Worm (Caenorhabditis elegans) whole organism, mixed stage, embryonic: Measurements from ENCODE around the gene pqn-22.

Experiments
- M03D4.4 ChIP-seq: sonication (generic microtip); optimal IDR thresholded peaks from 2 replicates; lab custom pipeline; 2017; ENCODE audit warnings: mild to moderate bottlenecking, missing genetic modification characterization, missing compliant biosample characterization
- blmp-1 ChIP-seq: fragments of 150-350 bp; optimal IDR thresholded peaks from 2 replicates; lab custom pipeline; 2014; ENCODE audit warnings: missing biosample characterization, missing genetic modification characterization
- ceh-39 ChIP-seq: fragments of 150-350 bp; optimal IDR thresholded peaks from 2 replicates; lab custom pipeline; 2014; ENCODE audit warnings: missing biosample characterization, missing genetic modification characterization
- ceh-43 ChIP-seq: fragments of 200-800 bp; sonication (Bioruptor generic); optimal IDR thresholded peaks from 2 replicates; lab custom pipeline; 2018; ENCODE audit warnings: mild to moderate bottlenecking, missing genetic modification characterization, moderate library complexity, missing compliant biosample characterization
- ceh-83 ChIP-seq: fragments of 200-800 bp; sonication (Bioruptor generic); optimal IDR thresholded peaks from 2 replicates; lab custom pipeline; 2018; ENCODE audit warnings: mild to moderate bottlenecking, missing genetic modification characterization, missing compliant biosample characterization
- ces-1 ChIP-seq: fragments of 150-350 bp; optimal IDR thresholded peaks from 2 replicates; lab custom pipeline; 2014; ENCODE audit warnings: missing biosample characterization, missing genetic modification reagents, missing genetic modification characterization
- cnd-1 ChIP-seq: fragments of 200-800 bp; sonication (Bioruptor generic); optimal IDR thresholded peaks from 2 replicates; lab custom pipeline; 2018; ENCODE audit warnings: mild to moderate bottlenecking, missing genetic modification characterization, missing compliant biosample characterization
- drap-1 ChIP-seq: fragments of 200-800 bp; sonication (Bioruptor generic); optimal IDR thresholded peaks from 3 replicates; lab custom pipeline; 2018; ENCODE audit warnings: mild to moderate bottlenecking, missing genetic modification characterization, missing compliant biosample characterization
- elt-1 ChIP-seq: sonication (generic microtip); optimal IDR thresholded peaks from 2 replicates; lab custom pipeline; 2017; ENCODE audit warnings: missing genetic modification characterization, mild to moderate bottlenecking, missing compliant biosample characterization, antibody characterized with exemption, moderate library complexity, borderline replicate concordance; ENCODE audit not compliant: insufficient read depth
- elt-3 ChIP-seq: fragments of 150-350 bp; optimal IDR thresholded peaks from 2 replicates; lab custom pipeline; 2014; ENCODE audit warnings: missing biosample characterization, missing genetic modification characterization
- ham-2 ChIP-seq: fragments of 200-800 bp; sonication (Bioruptor generic); optimal IDR thresholded peaks from 2 replicates; lab custom pipeline; 2018; ENCODE audit warnings: mild to moderate bottlenecking, missing genetic modification characterization, missing compliant biosample characterization
- hlh-1 ChIP-seq: fragments of 150-350 bp; optimal IDR thresholded peaks from 2 replicates; lab custom pipeline; 2014; ENCODE audit warnings: missing biosample characterization, missing genetic modification reagents, missing genetic modification characterization
- lin-13 ChIP-seq: fragments of 150-350 bp; optimal IDR thresholded peaks from 2 replicates; lab custom pipeline; 2014; ENCODE audit warnings: missing biosample characterization, missing genetic modification characterization
- lin-32 ChIP-seq: fragments of 200-800 bp; sonication (Bioruptor generic); optimal IDR thresholded peaks from 2 replicates; lab custom pipeline; 2018; ENCODE audit warnings: mild to moderate bottlenecking, missing genetic modification characterization, missing compliant biosample characterization
- lsy-2 ChIP-seq: fragments of 150-350 bp; optimal IDR thresholded peaks from 2 replicates; lab custom pipeline; 2014; ENCODE audit warnings: missing biosample characterization, missing genetic modification characterization
- mls-2 ChIP-seq: sonication (generic microtip); optimal IDR thresholded peaks from 2 replicates; lab custom pipeline; 2016; ENCODE audit warnings: mild to moderate bottlenecking, missing genetic modification characterization, moderate library complexity, missing compliant biosample characterization
- nhr-12 ChIP-seq: fragments of 150-350 bp; optimal IDR thresholded peaks from 2 replicates; lab custom pipeline; 2014; ENCODE audit warnings: missing biosample characterization, missing genetic modification characterization
- nhr-2 ChIP-seq: fragments of 150-350 bp; optimal IDR thresholded peaks from 2 replicates; lab custom pipeline; 2014; ENCODE audit warnings: missing biosample characterization, missing genetic modification characterization
- nhr-237 ChIP-seq: fragments of 150-350 bp; optimal IDR thresholded peaks from 2 replicates; lab custom pipeline; 2014; ENCODE audit warnings: missing biosample characterization, missing genetic modification characterization
- nhr-28 ChIP-seq: fragments of 150-350 bp; optimal IDR thresholded peaks from 2 replicates; lab custom pipeline; 2014; ENCODE audit warnings: missing biosample characterization, missing genetic modification characterization
- nhr-76 ChIP-seq: sonication (generic microtip); optimal IDR thresholded peaks from 2 replicates; lab custom pipeline; 2017; ENCODE audit warnings: missing biosample characterization, missing genetic modification characterization
- pha-4 ChIP-seq: fragments of 150-350 bp; optimal IDR thresholded peaks from 2 replicates; lab custom pipeline; 2018; ENCODE audit warnings: missing biosample characterization, missing genetic modification reagents, missing genetic modification characterization
- sem-2 ChIP-seq: fragments of 200-800 bp; sonication (Bioruptor generic); optimal IDR thresholded peaks from 2 replicates; lab custom pipeline; 2018; ENCODE audit warnings: mild to moderate bottlenecking, missing genetic modification characterization, missing compliant biosample characterization
- snpc-4 ChIP-seq: fragments of 150-350 bp; optimal IDR thresholded peaks from 2 replicates; lab custom pipeline; 2014; ENCODE audit warnings: missing biosample characterization, missing genetic modification characterization
- sptf-1 ChIP-seq: sonication (generic microtip); optimal IDR thresholded peaks from 2 replicates; lab custom pipeline; 2017; ENCODE audit warnings: mild to moderate bottlenecking, missing genetic modification characterization, moderate library complexity, missing compliant biosample characterization
- tbx-8 ChIP-seq: fragments of 200-800 bp; sonication (Bioruptor generic); optimal IDR thresholded peaks from 2 replicates; lab custom pipeline; 2018; ENCODE audit warnings: mild to moderate bottlenecking, missing genetic modification characterization, moderate library complexity, missing compliant biosample characterization
- unc-120 ChIP-seq: sonication (generic microtip); optimal IDR thresholded peaks from 2 replicates; lab custom pipeline; 2017; ENCODE audit warnings: missing genetic modification characterization, missing compliant biosample characterization; ENCODE audit not compliant: poor library complexity, severe bottlenecking
- unc-39 ChIP-seq: fragments of 150-350 bp; optimal IDR thresholded peaks from 2 replicates; lab custom pipeline; 2014; ENCODE audit warnings: missing biosample characterization, missing genetic modification characterization
- unc-62 ChIP-seq: fragments of 150-350 bp; optimal IDR thresholded peaks from 2 replicates; lab custom pipeline; 2014; ENCODE audit warnings: missing biosample characterization, missing genetic modification reagents, missing genetic modification characterization
- zip-8 ChIP-seq: fragments of 150-350 bp; optimal IDR thresholded peaks from 2 replicates; lab custom pipeline; 2014; ENCODE audit warnings: missing biosample characterization, missing genetic modification characterization

Gene pqn-22

ce11 chrIV:6060912-6061311 is 27.5 kb upstream of the pqn-22 start:
- TF ChIP-seq ces-1 (GFP tag; lab: Kevin White, UChicago) (peak; percentile 93), lin-32 (GFP tag; lab: Kevin White, UChicago) (no peak), unc-120 (tag; lab: Kevin White, UChicago) (no peak), tbx-8 (GFP tag; lab: Kevin White, UChicago) (no peak), elt-3 (tag; lab: Kevin White, UChicago) (no peak)

DNA sequence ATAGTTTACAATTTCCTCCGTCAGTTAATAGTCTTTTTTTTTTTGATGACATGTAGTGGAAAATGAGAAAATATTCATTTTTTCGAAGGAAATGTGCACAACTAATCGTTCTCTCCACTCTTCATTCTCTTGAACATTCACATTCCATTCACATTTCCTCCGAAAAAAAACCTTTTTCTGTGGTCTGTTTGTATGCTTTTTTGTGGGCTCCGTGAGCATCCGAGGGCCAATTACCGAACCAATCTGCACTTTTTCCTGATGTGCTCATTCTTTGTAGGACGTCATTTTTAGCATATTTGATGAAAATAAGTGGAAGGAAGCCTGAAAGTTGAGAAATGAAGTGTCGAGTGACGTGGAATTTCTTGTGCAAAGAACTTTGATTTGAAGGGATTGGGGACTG is 26.3 kb upstream of the pqn-22 start:
- no peak for TF ChIP-seq nhr-2
- no peak for TF ChIP-seq ceh-83
- no peak for TF ChIP-seq drap-1
- no peak for TF ChIP-seq sptf-1 (tag; lab: Kevin White, UChicago)
- TF ChIP-seq ceh-39 (tag; lab: Kevin White, UChicago): no peak
- no peak for TF ChIP-seq nhr-237 (tag; lab: Kevin White, UChicago)
- no peak for TF ChIP-seq lin-32 (GFP tag; lab: Kevin White, UChicago)
- TF ChIP-seq blmp-1 (tag; lab: Kevin White, UChicago): no peak
- TF ChIP-seq mls-2 (tag; lab: Kevin White, UChicago): no peak
- no peak for TF ChIP-seq ces-1 (GFP tag; lab: Kevin White, UChicago)
- TF ChIP-seq zip-8 (tag; lab: Kevin White, UChicago): no peak

DNA sequence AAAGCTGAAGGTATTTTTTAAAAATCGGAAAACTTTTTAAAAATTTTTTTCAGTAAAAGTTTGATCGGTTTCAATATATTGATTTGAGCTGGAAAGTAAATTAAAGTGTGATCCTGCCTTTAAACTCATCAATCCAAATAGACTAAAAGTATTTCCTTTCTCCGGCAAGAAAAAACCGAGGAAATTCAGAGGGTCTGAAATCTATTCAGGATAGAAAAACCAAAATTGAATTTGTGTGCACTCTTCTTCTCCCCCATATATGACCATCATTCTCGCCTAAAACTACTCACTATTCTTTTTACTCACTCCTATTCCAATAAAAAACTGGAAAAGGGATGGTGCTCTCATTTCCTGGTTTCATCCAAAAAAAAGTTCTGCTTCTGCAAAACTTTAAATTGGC is 21.4 kb upstream of the pqn-22 start:
- TF ChIP-seq ces-1 (GFP tag; lab: Kevin White, UChicago) (peak; percentile 77), ceh-83 (no peak)

- TF ChIP-seq unc-62 (GFP tag; lab: Kevin White, UChicago): no peak
- peak; percentile 47 for TF ChIP-seq ces-1 (GFP tag; lab: Kevin White, UChicago)
Observed at ce11 chrIV:6053436-6053835, 20.0 kb upstream of the pqn-22 start.

DNA sequence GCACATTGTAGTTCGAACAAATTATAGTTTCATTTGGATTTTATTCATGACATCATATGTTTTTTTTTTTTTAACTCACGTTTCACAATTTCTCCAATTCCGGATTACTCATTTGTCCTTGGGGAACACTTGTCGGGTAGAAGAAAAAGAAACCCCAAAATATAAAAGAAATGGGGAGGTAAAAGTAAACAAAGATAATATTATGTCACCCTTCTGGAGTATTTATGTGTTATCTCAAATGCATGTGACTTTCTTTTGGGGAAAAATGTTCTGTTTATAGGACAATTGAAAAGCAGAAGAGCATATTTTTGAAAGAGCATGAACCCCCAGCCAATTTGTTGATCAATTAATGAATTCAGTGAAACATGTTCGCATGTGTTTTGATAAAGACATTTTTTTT is 18.4 kb upstream of the pqn-22 start:
- TF ChIP-seq nhr-237 (tag; lab: Kevin White, UChicago) (no peak), drap-1 (no peak), ham-2 (no peak), hlh-1 (tag; lab: Kevin White, UChicago) (no peak)

DNA sequence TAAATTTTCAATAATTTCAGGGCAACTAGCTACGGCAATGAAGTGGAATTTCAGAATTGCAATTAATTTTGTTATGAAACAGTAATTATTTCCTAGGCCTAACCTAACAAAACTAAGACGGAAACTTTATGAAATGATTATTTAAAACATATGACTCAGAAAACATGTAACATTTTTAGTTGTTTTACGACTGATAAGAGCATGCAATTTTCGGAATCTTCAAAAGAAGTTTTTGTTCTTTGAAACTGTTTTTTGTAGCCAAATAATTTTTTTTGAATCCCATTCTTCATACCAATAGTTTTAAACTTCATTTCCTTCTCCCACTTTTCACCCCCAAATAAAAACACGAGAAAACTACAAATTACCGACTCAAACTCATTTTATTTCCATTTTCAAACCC is 15.6 kb upstream of the pqn-22 start:
- TF ChIP-seq unc-39 (tag; lab: Kevin White, UChicago) (no peak), ces-1 (GFP tag; lab: Kevin White, UChicago) (no peak), ceh-83 (no peak), ceh-43 (no peak), pha-4 (tag; lab: Kevin White, UChicago) (no peak), sem-2 (no peak), ceh-39 (tag; lab: Kevin White, UChicago) (no peak), unc-120 (tag; lab: Kevin White, UChicago) (no peak), cnd-1 (tag; lab: Kevin White, UChicago) (no peak), nhr-28 (no peak), tbx-8 (GFP tag; lab: Kevin White, UChicago) (no peak), ham-2 (no peak), sptf-1 (tag; lab: Kevin White, UChicago) (no peak), blmp-1 (tag; lab: Kevin White, UChicago) (no peak), nhr-12 (tag; lab: Kevin White, UChicago) (no peak), hlh-1 (tag; lab: Kevin White, UChicago) (no peak), snpc-4 (tag; lab: Kevin White, UChicago) (no peak), lsy-2 (tag; lab: Kevin White, UChicago) (no peak), nhr-76 (tag; lab: Kevin White, UChicago) (no peak), elt-1 (tag; lab: Kevin White, UChicago) (no peak)
- TF ChIP-seq, all 35 proteins: peak for 0

DNA sequence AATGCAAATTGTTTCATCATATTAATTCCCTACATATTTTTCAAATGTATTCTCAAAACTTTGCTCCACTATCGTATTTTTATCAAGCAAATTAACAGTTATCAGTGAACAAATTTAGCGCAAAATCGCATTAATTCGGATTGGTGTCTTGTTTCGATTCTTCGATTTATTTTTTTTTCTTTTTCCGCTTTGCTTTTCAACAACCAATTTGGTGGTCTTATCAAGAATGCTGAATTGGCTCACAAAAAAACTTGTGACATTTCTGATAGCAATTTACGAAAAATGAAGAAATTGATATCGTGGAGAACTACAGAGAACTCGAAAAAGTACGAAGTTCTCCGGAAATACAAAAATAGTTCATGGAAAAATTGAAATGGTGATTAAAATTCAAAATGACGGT is 15.0 kb upstream of the pqn-22 start:
- TF ChIP-seq ceh-83 (no peak), sem-2 (no peak), hlh-1 (tag; lab: Kevin White, UChicago) (no peak), nhr-28 (no peak), snpc-4 (tag; lab: Kevin White, UChicago) (no peak), nhr-76 (tag; lab: Kevin White, UChicago) (no peak), M03D4.4 (tag; lab: Kevin White, UChicago) (no peak), lin-13 (tag; lab: Kevin White, UChicago) (no peak), mls-2 (tag; lab: Kevin White, UChicago) (no peak), nhr-2 (no peak), ces-1 (GFP tag; lab: Kevin White, UChicago) (no peak)
